Fruit fly (Drosophila melanogaster): Measurements from ENCODE around the gene fzr.

Gene fzr

DNA sequence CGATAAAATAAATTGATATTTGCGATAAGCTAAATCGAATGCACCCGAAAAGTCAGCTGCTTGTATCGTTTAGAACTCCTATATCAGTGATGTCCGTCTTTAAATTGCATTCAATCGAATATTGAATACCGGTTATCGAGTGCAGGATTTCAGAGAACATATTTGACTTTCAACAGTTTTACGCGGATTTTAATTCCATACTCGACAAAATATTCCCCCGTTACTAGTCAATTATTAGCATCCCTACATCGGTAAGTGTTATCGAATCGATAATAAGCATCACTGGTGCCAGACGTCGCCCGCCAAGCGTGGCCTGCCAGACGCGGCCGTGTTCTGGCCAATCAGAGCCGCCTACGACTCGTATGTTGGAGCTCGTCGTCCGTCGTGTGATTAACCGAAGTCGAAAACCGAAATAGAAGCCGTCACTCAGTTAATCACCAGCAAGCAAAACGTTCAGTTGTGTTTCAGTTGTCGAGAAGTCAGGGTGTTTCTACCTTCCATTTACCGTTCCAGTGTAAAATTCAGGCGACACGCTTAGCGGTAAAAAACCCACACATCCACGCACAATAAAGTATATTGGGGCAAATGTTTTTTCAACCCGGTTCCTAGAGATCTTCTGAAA, 8.6 kb upstream of the fzr start, which contains the start of gene ctp (continued):
- TF ChIP-seq Hsf (GFP tag; optimal IDR thresholded peaks at IDR 0.05) (peak; percentile 41), gem (tag; optimal IDR thresholded peaks at IDR 0.05) (peak; percentile 55), Trl (optimal IDR thresholded peaks at IDR 0.05) (no peak), Trl (GFP tag; optimal IDR thresholded peaks at IDR 0.05) (peak; percentile 48), Hr39 (optimal IDR thresholded peaks at IDR 0.05) (no peak), CG11085 (GFP tag; IDR thresholded peaks at IDR 0.05) (no peak), CG16863 (GFP tag; optimal IDR thresholded peaks at IDR 0.05) (peak; percentile 4), stwl (tag; optimal IDR thresholded peaks at IDR 0.05) (peak; percentile 97), HLH54F (GFP tag; optimal IDR thresholded peaks at IDR 0.05) (peak; percentile 67), CG17802 (tag; optimal IDR thresholded peaks at IDR 0.05) (no peak), CG1647 (GFP tag; optimal IDR thresholded peaks at IDR 0.05) (no peak), CG6254 (GFP tag; optimal IDR thresholded peaks at IDR 0.05) (peak; percentile 26), CG17385 (GFP tag; optimal IDR thresholded peaks at IDR 0.05) (peak; percentile 41), CG32532 (GFP tag; IDR thresholded peaks at IDR 0.05) (peak; percentile 57; the same call in 1 of the 2 replicates), CG13775 (GFP tag; optimal IDR thresholded peaks at IDR 0.05) (peak; percentile 44), bab2 (GFP tag; optimal IDR thresholded peaks at IDR 0.05) (peak; percentile 41), CG31224 (GFP tag; IDR thresholded peaks at IDR 0.05) (no peak), CG15696 (tag; optimal IDR thresholded peaks at IDR 0.05) (peak; percentile 2), chif (GFP tag; optimal IDR thresholded peaks at IDR 0.05) (peak; percentile 21 to 39), Atf-2 (GFP tag; optimal IDR thresholded peaks at IDR 0.05) (peak; percentile 3), tna (GFP tag; IDR thresholded peaks at IDR 0.05; ENCODE audit: partially characterized antibody) (no peak; the same call in none of the 2 replicates), Neu2 (GFP tag; optimal IDR thresholded peaks at IDR 0.05; ENCODE audit: borderline replicate concordance) (no peak), CG7987 (GFP tag; optimal IDR thresholded peaks at IDR 0.05) (peak; percentile 44), crol (GFP tag; IDR thresholded peaks at IDR 0.05) (no peak), CG10147 (GFP tag; optimal IDR thresholded peaks at IDR 0.05) (peak; percentile 15), CG13123 (GFP tag; optimal IDR thresholded peaks at IDR 0.05) (no peak), lmd (GFP tag; IDR thresholded peaks at IDR 0.05) (peak; percentile 23; the same call in 1 of the 2 replicates), Atf6 (GFP tag; IDR thresholded peaks at IDR 0.05) (peak; percentile 40; the same call in 1 of the 2 replicates), Sox102F (GFP tag; optimal IDR thresholded peaks at IDR 0.05) (peak; percentile 21), Dip3 (GFP tag; optimal IDR thresholded peaks at IDR 0.05) (no peak), eyg (GFP tag; optimal IDR thresholded peaks at IDR 0.05) (peak; percentile 35), CG32767 (GFP tag; IDR thresholded peaks at IDR 0.05) (no peak), CG17361 (GFP tag; IDR thresholded peaks at IDR 0.05) (peak; percentile 27; the same call in 1 of the 3 replicates), Dip2 (GFP tag; IDR thresholded peaks at IDR 0.05) (no peak), fd64A (GFP tag; optimal IDR thresholded peaks at IDR 0.05) (peak; percentile 35), B-H1 (GFP tag; IDR thresholded peaks at IDR 0.05) (no peak), CG10267 (tag; optimal IDR thresholded peaks at IDR 0.05) (peak; percentile 8), fu2 (GFP tag; optimal IDR thresholded peaks at IDR 0.05) (peak; percentile 3), wor (GFP tag; IDR thresholded peaks at IDR 0.05) (no peak), CG12659 (GFP tag; optimal IDR thresholded peaks at IDR 0.05) (peak; percentile 79), Atf3 (GFP tag; optimal IDR thresholded peaks at IDR 0.05) (peak; percentile 0), CG10321 (GFP tag; IDR thresholded peaks at IDR 0.05) (no peak), Myb (GFP tag; optimal IDR thresholded peaks at IDR 0.05) (peak; percentile 49), sob (GFP tag; IDR thresholded peaks at IDR 0.05) (0 out of 2 replicates have a peak, but pooled peaks have one; percentile 27), al (GFP tag; IDR thresholded peaks at IDR 0.05) (peak; percentile 30; the same call in 1 of the 2 replicates), Pdp1 (GFP tag; optimal IDR thresholded peaks at IDR 0.05) (peak; percentile 48 to 61), disco-r (GFP tag; optimal IDR thresholded peaks at IDR 0.05) (peak; percentile 35), peb (GFP tag; IDR thresholded peaks at IDR 0.05) (no peak), D (optimal IDR thresholded peaks at IDR 0.05) (no peak), D (GFP tag; optimal IDR thresholded peaks at IDR 0.05) (no peak), CG10366 (GFP tag; IDR thresholded peaks at IDR 0.05) (no peak)
